Worm (Caenorhabditis elegans): ENCODE results near the gene lin-29.

Gene lin-29

DNA sequence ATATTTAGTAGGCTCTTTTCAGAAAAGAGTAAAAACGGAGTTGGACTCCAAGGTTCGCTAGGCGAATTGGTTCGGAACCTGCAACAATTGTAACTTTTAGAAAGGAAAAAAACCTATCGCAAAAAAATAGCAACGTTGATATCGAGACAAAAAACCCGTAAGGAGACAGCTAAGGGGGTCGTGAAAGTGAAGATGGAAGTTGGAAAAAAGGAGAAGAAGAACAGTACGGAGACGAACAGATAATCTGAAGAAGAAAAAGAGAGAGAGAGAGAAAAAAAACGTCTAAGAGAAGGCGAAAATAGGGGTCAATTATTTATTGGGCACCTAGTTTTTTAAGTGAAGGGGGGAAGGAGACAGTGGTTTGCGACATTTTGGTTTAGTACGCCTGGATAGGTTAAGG is at the start of gene lin-29:
TSS of gene lin-29 (minus strand) at position 78 of the 400 bp plus-strand sequence.
- TF ChIP-seq ceh-40 (GFP tag; IDR thresholded peaks at IDR 0.05) (no peak), rcor-1 (GFP tag; IDR thresholded peaks at IDR 0.05) (no peak), let-526 (GFP tag; IDR thresholded peaks at IDR 0.05) (no peak), F10E7.11 (tag; optimal IDR thresholded peaks at IDR 0.05) (no peak), snpc-1.1 (tag; optimal IDR thresholded peaks at IDR 0.05; ENCODE audit: insufficient read depth) (no peak), efl-1 (GFP tag; optimal IDR thresholded peaks at IDR 0.05) (no peak), ceh-27 (GFP tag; optimal IDR thresholded peaks at IDR 0.05) (no peak), Y95B8A.8 (GFP tag; IDR thresholded peaks at IDR 0.05) (no peak), F49E8.2 (tag; optimal IDR thresholded peaks at IDR 0.05; ENCODE audit: insufficient read depth) (no peak), akir-1 (GFP tag; optimal IDR thresholded peaks at IDR 0.05) (no peak), F39B2.1 (GFP tag; IDR thresholded peaks at IDR 0.05) (no peak), aptf-2 (GFP tag; conservative IDR thresholded peaks at IDR 0.05) (no peak), nfya-2 (GFP tag; IDR thresholded peaks at IDR 0.05) (no peak), ZK185.1 (tag; optimal IDR thresholded peaks at IDR 0.05; ENCODE audit: poor library complexity, severe bottlenecking) (no peak), hrde-1 (tag; optimal IDR thresholded peaks at IDR 0.05; ENCODE audit: borderline replicate concordance) (no peak)

- TF ChIP-seq repo-1 (tag; optimal IDR thresholded peaks at IDR 0.05), result peak; percentile 13
- TF ChIP-seq attf-5 (GFP tag; optimal IDR thresholded peaks at IDR 0.05), result peak; percentile 94
- TF ChIP-seq somi-1 (GFP tag; optimal IDR thresholded peaks at IDR 0.05), result no peak
- no peak for TF ChIP-seq ztf-3 (GFP tag; optimal IDR thresholded peaks at IDR 0.05)
- peak; percentile 25 to 80 for TF ChIP-seq let-607 (tag; optimal IDR thresholded peaks at IDR 0.05)
- TF ChIP-seq mel-28 (tag; optimal IDR thresholded peaks at IDR 0.05; ENCODE audit: borderline replicate concordance), result no peak
- TF ChIP-seq lir-1 (GFP tag; conservative IDR thresholded peaks at IDR 0.05), result peak; percentile 88
- peak; percentile 59 for TF ChIP-seq F49E8.2 (tag; optimal IDR thresholded peaks at IDR 0.05; ENCODE audit: insufficient read depth)
- TF ChIP-seq pha-4 (tag; optimal IDR thresholded peaks at IDR 0.05), result peak; percentile 74
- TF ChIP-seq nhr-90 (tag; optimal IDR thresholded peaks at IDR 0.05), result no peak
- TF ChIP-seq ztf-28 (GFP tag; IDR thresholded peaks at IDR 0.05), result peak; percentile 96
- peak; percentile 70; the same call in 1 of the 2 replicates for TF ChIP-seq Y53F4B.3 (GFP tag; IDR thresholded peaks at IDR 0.05)
- peak in 1 of 3 experiments; percentile 88 for TF ChIP-seq lin-35 (GFP tag; optimal IDR thresholded peaks at IDR 0.05)
- no peak for TF ChIP-seq B0261.1 (tag; optimal IDR thresholded peaks at IDR 0.05)
- no peak for TF ChIP-seq T26A5.8 (tag; optimal IDR thresholded peaks at IDR 0.05)
- TF ChIP-seq xnd-1 (tag; optimal IDR thresholded peaks at IDR 0.05), result peak; percentile 4
- TF ChIP-seq ceh-100 (GFP tag; IDR thresholded peaks at IDR 0.05), result peak; percentile 99
- TF ChIP-seq Y67H2A.10 (GFP tag; conservative IDR thresholded peaks at IDR 0.05), result peak; percentile 91
- TF ChIP-seq ets-4 (GFP tag; optimal IDR thresholded peaks at IDR 0.05), result no peak
- TF ChIP-seq ceh-27 (GFP tag; optimal IDR thresholded peaks at IDR 0.05), result no peak
- TF ChIP-seq hsf-1 (GFP tag; IDR thresholded peaks at IDR 0.05), result peak; percentile 83
- no peak for TF ChIP-seq nfya-1 (tag; optimal IDR thresholded peaks at IDR 0.05; ENCODE audit: borderline replicate concordance, insufficient read depth)
- peak; percentile 99 for TF ChIP-seq madf-3 (GFP tag; IDR thresholded peaks at IDR 0.05)
- TF ChIP-seq nhr-27 (tag; optimal IDR thresholded peaks at IDR 0.05), result no peak
- no peak for TF ChIP-seq Y79H2A.3 (GFP tag; conservative IDR thresholded peaks at IDR 0.05)
- TF ChIP-seq mcd-1 (GFP tag; IDR thresholded peaks at IDR 0.05), result peak; percentile 88
- peak; percentile 71 for TF ChIP-seq ztf-18 (tag; optimal IDR thresholded peaks at IDR 0.05)
- TF ChIP-seq K11D2.4 (GFP tag; IDR thresholded peaks at IDR 0.05), result no peak
- no peak for TF ChIP-seq gei-17 (GFP tag; optimal IDR thresholded peaks at IDR 0.05)
- peak; percentile 76 for TF ChIP-seq ztf-26 (tag; optimal IDR thresholded peaks at IDR 0.05)
- TF ChIP-seq fkh-3 (tag; optimal IDR thresholded peaks at IDR 0.05), result no peak
- peak; percentile 93 for TF ChIP-seq F33H1.4 (GFP tag; IDR thresholded peaks at IDR 0.05)
- TF ChIP-seq nhr-80 (tag; optimal IDR thresholded peaks at IDR 0.05), result peak; percentile 28
- TF ChIP-seq ceh-40 (GFP tag; IDR thresholded peaks at IDR 0.05), result no peak
- peak; percentile 96 for TF ChIP-seq tlf-1 (GFP tag; optimal IDR thresholded peaks at IDR 0.05)
These were observed 45.0 kb upstream of the lin-29 start for ce11 chrII:11980110-11980509.

Measured in whole organism, young adult.